Fruit fly (Drosophila melanogaster) whole organism, prepupa: ENCODE data around the gene CG6066.

ENCODE experiments used
- CG11762 ChIP-seq: fragments of 200-800 bp; sonication (Bioruptor generic); optimal IDR thresholded peaks from 3 replicates; lab custom pipeline; 2016; ENCODE audit warnings: missing biosample characterization, missing genetic modification characterization; ENCODE audit not compliant: insufficient read depth
- CG11902 ChIP-seq: fragments of 200-800 bp; sonication (Bioruptor generic); optimal IDR thresholded peaks from 3 replicates; lab custom pipeline; 2016; ENCODE audit warnings: missing biosample characterization, missing genetic modification characterization
- CG15336 ChIP-seq: fragments of 200-800 bp; sonication (Bioruptor generic); IDR thresholded peaks from 2 replicates; pipeline ENCODE4 v1.3.6; 2022; ENCODE audit warnings: missing biosample characterization, missing genetic modification characterization
- CG1621 ChIP-seq: fragments of 200-800 bp; sonication (Bioruptor generic); optimal IDR thresholded peaks from 3 replicates; lab custom pipeline; 2018; ENCODE audit warnings: missing biosample characterization, mild to moderate bottlenecking, missing genetic modification characterization
- CG3032 ChIP-seq: fragments of 200-800 bp; optimal IDR thresholded peaks from 2 replicates; lab custom pipeline; 2019; ENCODE audit warnings: missing biosample characterization, mild to moderate bottlenecking, missing genetic modification characterization, moderate library complexity
- CG31627 ChIP-seq: fragments of 200-800 bp; sonication (Bioruptor generic); optimal IDR thresholded peaks from 3 replicates; lab custom pipeline; 2016; ENCODE audit warnings: missing biosample characterization, missing genetic modification characterization
- CG34406 ChIP-seq: fragments of 200-800 bp; sonication (Bioruptor generic); optimal IDR thresholded peaks from 3 replicates; lab custom pipeline; 2016; ENCODE audit warnings: missing biosample characterization, missing genetic modification characterization
- CG3919 ChIP-seq: fragments of 200-800 bp; sonication (Bioruptor generic); optimal IDR thresholded peaks from 3 replicates; lab custom pipeline; 2016; ENCODE audit warnings: missing biosample characterization, missing genetic modification characterization
- CG4318 ChIP-seq: fragments of 200-800 bp; sonication (Bioruptor generic); optimal IDR thresholded peaks from 3 replicates; lab custom pipeline; 2017; ENCODE audit warnings: missing biosample characterization, mild to moderate bottlenecking, missing genetic modification characterization
- CG6163 ChIP-seq: fragments of 200-800 bp; sonication (Bioruptor generic); IDR thresholded peaks from 3 replicates; pipeline ENCODE4 v1.3.6; 2022; ENCODE audit warnings: missing biosample characterization, missing genetic modification characterization
- CG6276 ChIP-seq: fragments of 200-800 bp; sonication (Bioruptor generic); optimal IDR thresholded peaks from 2 replicates; lab custom pipeline; 2017; ENCODE audit warnings: missing biosample characterization, mild to moderate bottlenecking, missing genetic modification characterization
- CG6792 ChIP-seq: fragments of 200-800 bp; sonication (Bioruptor generic); optimal IDR thresholded peaks from 3 replicates; lab custom pipeline; 2016; ENCODE audit warnings: missing biosample characterization, missing genetic modification characterization
- CG6808 ChIP-seq: fragments of 200-800 bp; sonication (Bioruptor generic); optimal IDR thresholded peaks from 3 replicates; lab custom pipeline; 2017; ENCODE audit warnings: missing biosample characterization, missing genetic modification characterization, mild to moderate bottlenecking, moderate library complexity, missing genetic modification reagents
- CG6854 ChIP-seq: fragments of 200-800 bp; sonication (Bioruptor generic); optimal IDR thresholded peaks from 2 replicates; lab custom pipeline; 2017; ENCODE audit warnings: missing biosample characterization, mild to moderate bottlenecking, missing genetic modification characterization
- CG8119 ChIP-seq: fragments of 200-800 bp; sonication (Bioruptor generic); IDR thresholded peaks from 3 replicates; pipeline ENCODE4 v1.3.6; 2022; ENCODE audit warnings: missing biosample characterization, missing genetic modification characterization
- CG8319 ChIP-seq: fragments of 200-800 bp; sonication (Bioruptor generic); optimal IDR thresholded peaks from 3 replicates; lab custom pipeline; 2016; ENCODE audit warnings: missing biosample characterization, missing genetic modification characterization
- CG9139 ChIP-seq: fragments of 200-800 bp; sonication (Bioruptor generic); optimal IDR thresholded peaks from 3 replicates; lab custom pipeline; 2017; ENCODE audit warnings: missing biosample characterization, mild to moderate bottlenecking, missing genetic modification characterization
- Eip75B ChIP-seq: fragments of 200-800 bp; sonication (Bioruptor generic); optimal IDR thresholded peaks from 3 replicates; lab custom pipeline; 2016; ENCODE audit warnings: missing biosample characterization, missing genetic modification characterization
- Eip78C ChIP-seq: fragments of 200-800 bp; sonication (Bioruptor generic); peaks from one replicate; lab custom pipeline; 2016; ENCODE audit warnings: missing biosample characterization, missing genetic modification characterization
- Eip93F ChIP-seq: fragments of 200-800 bp; sonication (Bioruptor generic); optimal IDR thresholded peaks from 2 replicates; lab custom pipeline; 2016; ENCODE audit warnings: missing biosample characterization, mild to moderate bottlenecking, missing genetic modification characterization
- Ets21C ChIP-seq: fragments of 200-800 bp; sonication (Bioruptor generic); optimal IDR thresholded peaks from 3 replicates; lab custom pipeline; 2016; ENCODE audit warnings: missing biosample characterization, missing genetic modification characterization
- Hr38 ChIP-seq: sonication (Bioruptor generic); optimal IDR thresholded peaks from 2 replicates; lab custom pipeline; 2016; ENCODE audit warnings: missing biosample characterization, missing genetic modification characterization
- Hr39 ChIP-seq: fragments of 200-800 bp; sonication (Bioruptor generic); optimal IDR thresholded peaks from 2 replicates; lab custom pipeline; 2016; ENCODE audit warnings: missing biosample characterization, missing genetic modification characterization
- Hr4 ChIP-seq: fragments of 200-800 bp; sonication (Bioruptor generic); optimal IDR thresholded peaks from 3 replicates; lab custom pipeline; 2016; ENCODE audit warnings: missing biosample characterization, missing genetic modification characterization
- Lpt ChIP-seq: fragments of 200-800 bp; sonication (Bioruptor generic); optimal IDR thresholded peaks from 3 replicates; lab custom pipeline; 2016; ENCODE audit warnings: missing biosample characterization, missing genetic modification characterization
- OdsH ChIP-seq: fragments of 200-800 bp; sonication (Bioruptor generic); optimal IDR thresholded peaks from 3 replicates; lab custom pipeline; 2016; ENCODE audit warnings: missing biosample characterization, missing genetic modification characterization
- Smox ChIP-seq: fragments of 200-800 bp; sonication (Bioruptor generic); optimal IDR thresholded peaks from 3 replicates; lab custom pipeline; 2016; ENCODE audit warnings: missing biosample characterization, missing genetic modification characterization
- Sox102F ChIP-seq: fragments of 200-800 bp; sonication (Bioruptor generic); optimal IDR thresholded peaks from 2 replicates; lab custom pipeline; 2016; ENCODE audit warnings: missing biosample characterization, mild to moderate bottlenecking, missing genetic modification characterization
- Sox14 ChIP-seq: fragments of 200-800 bp; sonication (Bioruptor generic); optimal IDR thresholded peaks from 3 replicates; lab custom pipeline; 2016; ENCODE audit warnings: missing biosample characterization, missing genetic modification characterization
- Sox15 ChIP-seq: fragments of 200-800 bp; sonication (Bioruptor generic); optimal IDR thresholded peaks from 3 replicates; lab custom pipeline; 2016; ENCODE audit warnings: missing biosample characterization, missing genetic modification characterization
- achi ChIP-seq: fragments of 200-800 bp; sonication (Bioruptor generic); optimal IDR thresholded peaks from 3 replicates; lab custom pipeline; 2016; ENCODE audit warnings: missing biosample characterization, missing genetic modification characterization
- cyc ChIP-seq: fragments of 200-800 bp; sonication (Bioruptor generic); optimal IDR thresholded peaks from 3 replicates; lab custom pipeline; 2016; ENCODE audit warnings: missing biosample characterization, missing genetic modification characterization
- dac ChIP-seq: fragments of 200-800 bp; sonication (Bioruptor generic); optimal IDR thresholded peaks from 2 replicates; lab custom pipeline; 2017; ENCODE audit warnings: missing biosample characterization, mild to moderate bottlenecking, missing genetic modification characterization
- dsx ChIP-seq: fragments of 200-800 bp; optimal IDR thresholded peaks from 3 replicates; lab custom pipeline; 2019; ENCODE audit warnings: missing biosample characterization, mild to moderate bottlenecking, missing genetic modification characterization, moderate library complexity; ENCODE audit not compliant: poor library complexity, severe bottlenecking
- eg ChIP-seq: fragments of 200-800 bp; sonication (Bioruptor generic); IDR thresholded peaks from 3 replicates; pipeline ENCODE4 v1.3.6; 2022; ENCODE audit warnings: missing biosample characterization, missing genetic modification characterization
- esn ChIP-seq: fragments of 200-800 bp; sonication (Bioruptor generic); optimal IDR thresholded peaks from 2 replicates; lab custom pipeline; 2016; ENCODE audit warnings: missing biosample characterization, mild to moderate bottlenecking, missing genetic modification characterization, moderate library complexity
- fkh ChIP-seq: fragments of 200-800 bp; sonication (Bioruptor generic); optimal IDR thresholded peaks from 3 replicates; lab custom pipeline; 2017; ENCODE audit warnings: missing biosample characterization, mild to moderate bottlenecking, missing genetic modification characterization, moderate library complexity
- lz ChIP-seq: fragments of 200-800 bp; sonication (Bioruptor generic); optimal IDR thresholded peaks from 3 replicates; lab custom pipeline; 2016; ENCODE audit warnings: missing biosample characterization, missing genetic modification characterization
- net ChIP-seq: fragments of 200-800 bp; sonication (Bioruptor generic); optimal IDR thresholded peaks from 3 replicates; lab custom pipeline; 2016; ENCODE audit warnings: missing biosample characterization, missing genetic modification characterization
- salr ChIP-seq, 2 experiments: fragments of 200-800 bp; sonication (Bioruptor generic); optimal IDR thresholded peaks; 3 replicates each; lab custom pipeline; 2016 to 2018; ENCODE audit warnings: missing biosample characterization in 2 of 2, missing genetic modification characterization in 2 of 2, mild to moderate bottlenecking in 1 of 2
- ss ChIP-seq, 2 experiments: fragments of 200-800 bp; sonication (Bioruptor generic); optimal IDR thresholded peaks; 2 replicates in 1 of 2; 3 replicates in 1 of 2; lab custom pipeline; 2017 to 2018; ENCODE audit warnings: mild to moderate bottlenecking in 2 of 2, missing biosample characterization in 2 of 2, missing genetic modification characterization in 2 of 2, moderate library complexity in 1 of 2
- svp ChIP-seq: fragments of 200-800 bp; sonication (Bioruptor generic); peaks from one replicate; lab custom pipeline; 2016; ENCODE audit warnings: missing biosample characterization, missing genetic modification characterization
- topi ChIP-seq: fragments of 200-800 bp; sonication (Bioruptor generic); optimal IDR thresholded peaks from 3 replicates; lab custom pipeline; 2016; ENCODE audit warnings: missing biosample characterization, missing genetic modification characterization
- vri ChIP-seq: fragments of 200-800 bp; sonication (Bioruptor generic); optimal IDR thresholded peaks from 3 replicates; lab custom pipeline; 2016; ENCODE audit warnings: missing biosample characterization, mild to moderate bottlenecking, missing genetic modification characterization

Gene CG6066

dm6 chr3R:27139963-27140362, 23.5 kb upstream of the CG6066 start (continued):
- TF ChIP-seq ss (GFP tag; optimal IDR thresholded peaks at IDR 0.05; lab: Kevin White, UChicago): peak in 1 of 2 experiments; percentile 55
- TF ChIP-seq CG4318 (GFP tag; lab: Kevin White, UChicago): peak; percentile 37
- peak; percentile 21 for TF ChIP-seq CG6854 (GFP tag; lab: Kevin White, UChicago)
- TF ChIP-seq CG9139 (GFP tag; lab: Kevin White, UChicago): no peak
- TF ChIP-seq achi (GFP tag; lab: Kevin White, UChicago): peak; percentile 59
- peak; percentile 75 for TF ChIP-seq esn (GFP tag; lab: Kevin White, UChicago)
- TF ChIP-seq CG6808 (GFP tag; lab: Kevin White, UChicago): peak; percentile 12
- peak; percentile 72 for TF ChIP-seq CG11902 (GFP tag; lab: Kevin White, UChicago)
- TF ChIP-seq lz: peak; percentile 82
- TF ChIP-seq Eip93F (GFP tag; lab: Kevin White, UChicago): peak; percentile 62
- peak; percentile 69 for TF ChIP-seq CG6792 (GFP tag; lab: Kevin White, UChicago)
- TF ChIP-seq Eip78C (GFP tag; lab: Kevin White, UChicago): peak; percentile 92
- peak; percentile 15 for TF ChIP-seq CG1621 (tag; lab: Kevin White, UChicago)
- peak; percentile 58 for TF ChIP-seq CG3919 (GFP tag; lab: Kevin White, UChicago)
- TF ChIP-seq, all 60 proteins: peak for 51

- TF ChIP-seq Hr38 (GFP tag; lab: Kevin White, UChicago) (no peak), Eip78C (GFP tag; lab: Kevin White, UChicago) (no peak), net (no peak), CG8119 (no peak), CG6163 (GFP tag; lab: Robert Waterston, UW) (no peak), CG6808 (GFP tag; lab: Kevin White, UChicago) (no peak), ss (GFP tag; optimal IDR thresholded peaks at IDR 0.05; lab: Kevin White, UChicago) (no peak), svp (GFP tag; lab: Kevin White, UChicago) (no peak), Sox102F (no peak), CG6276 (GFP tag; lab: Kevin White, UChicago) (no peak), esn (GFP tag; lab: Kevin White, UChicago) (no peak), vri (no peak), CG3032 (tag; lab: Kevin White, UChicago) (no peak), Ets21C (GFP tag; lab: Kevin White, UChicago) (no peak), Lpt (no peak), Eip93F (GFP tag; lab: Kevin White, UChicago) (no peak), Smox (GFP tag; lab: Kevin White, UChicago) (no peak), salr (GFP tag; optimal IDR thresholded peaks at IDR 0.05; lab: Kevin White, UChicago) (no peak), CG11762 (GFP tag; lab: Kevin White, UChicago) (no peak)
These were observed 22.2 kb upstream of the CG6066 start for dm6 chr3R:27138700-27139099.

- TF ChIP-seq cyc (GFP tag; lab: Kevin White, UChicago) (no peak), Sox14 (GFP tag; lab: Kevin White, UChicago) (no peak), CG31627 (no peak), svp (GFP tag; lab: Kevin White, UChicago) (no peak), CG8119 (no peak; the same call in 2 of the 3 replicates), Hr39 (no peak), CG8319 (GFP tag; lab: Kevin White, UChicago) (no peak), CG3032 (tag; lab: Kevin White, UChicago) (no peak), achi (GFP tag; lab: Kevin White, UChicago) (no peak), Sox15 (no peak), Eip75B (GFP tag; lab: Kevin White, UChicago) (no peak), CG11762 (GFP tag; lab: Kevin White, UChicago) (no peak), CG6854 (GFP tag; lab: Kevin White, UChicago) (peak; percentile 24), CG15336 (peak; percentile 31; the same call in 1 of the 2 replicates), CG6792 (GFP tag; lab: Kevin White, UChicago) (no peak), lz (no peak), topi (GFP tag; lab: Kevin White, UChicago) (no peak), CG9139 (GFP tag; lab: Kevin White, UChicago) (no peak), fkh (peak; percentile 87), OdsH (GFP tag; lab: Kevin White, UChicago) (no peak), dsx (GFP tag; lab: Kevin White, UChicago) (peak; percentile 90), CG1621 (tag; lab: Kevin White, UChicago) (no peak), CG6163 (GFP tag; lab: Robert Waterston, UW) (no peak), CG34406 (GFP tag; lab: Kevin White, UChicago) (no peak), Hr38 (GFP tag; lab: Kevin White, UChicago) (no peak), Smox (GFP tag; lab: Kevin White, UChicago) (no peak), eg (GFP tag; lab: Robert Waterston, UW) (peak; percentile 13; the same call in 1 of the 3 replicates), net (no peak), Hr4 (GFP tag; lab: Kevin White, UChicago) (no peak), Eip78C (GFP tag; lab: Kevin White, UChicago) (peak; percentile 30), CG11902 (GFP tag; lab: Kevin White, UChicago) (no peak), ss (GFP tag; optimal IDR thresholded peaks at IDR 0.05; lab: Kevin White, UChicago) (no peak), dac (no peak), Ets21C (GFP tag; lab: Kevin White, UChicago) (no peak)
These were observed 21.4 kb upstream of the CG6066 start for dm6 chr3R:27137914-27138323.
